Fruit fly (Drosophila melanogaster) whole organism, embryonic: ENCODE measurements around the gene Sec8.
A peak's percentile ranks its signal among the peaks of the same experiment; 100 is the strongest.

Experiments
- B-H2 ChIP-seq: fragments of 200-800 bp; sonication (Bioruptor generic); optimal IDR thresholded peaks from 2 replicates; lab custom pipeline; 2018; ENCODE audit warnings: missing biosample characterization, mild to moderate bottlenecking, missing genetic modification characterization
- CG11696 ChIP-seq: fragments of 200-800 bp; sonication (Bioruptor generic); IDR thresholded peaks from 2 replicates; pipeline ENCODE4 v1.3.6; 2022; ENCODE audit warnings: missing biosample characterization, missing genetic modification characterization
- CG12299 ChIP-seq: fragments of 200-800 bp; sonication (Bioruptor generic); optimal IDR thresholded peaks from 2 replicates; lab custom pipeline; 2018; ENCODE audit warnings: missing biosample characterization, mild to moderate bottlenecking, missing genetic modification characterization
- CG1529 ChIP-seq: fragments of 200-800 bp; sonication (Bioruptor generic); optimal IDR thresholded peaks from 3 replicates; lab custom pipeline; 2018; ENCODE audit warnings: missing biosample characterization, missing genetic modification characterization
- CG17186 ChIP-seq: fragments of 200-800 bp; sonication (Bioruptor generic); optimal IDR thresholded peaks from 3 replicates; lab custom pipeline; 2017; ENCODE audit warnings: missing biosample characterization, missing genetic modification reagents, missing genetic modification characterization
- CG18262 ChIP-seq: fragments of 200-800 bp; optimal IDR thresholded peaks from 3 replicates; lab custom pipeline; 2019; ENCODE audit warnings: missing biosample characterization, mild to moderate bottlenecking, missing genetic modification characterization, moderate library complexity
- CG1832 ChIP-seq: fragments of 200-800 bp; sonication (Bioruptor generic); optimal IDR thresholded peaks from 2 replicates; lab custom pipeline; 2017; ENCODE audit warnings: missing biosample characterization, mild to moderate bottlenecking, missing genetic modification characterization, inconsistent platforms
- CG18619 ChIP-seq: fragments of 200-800 bp; sonication (Bioruptor generic); optimal IDR thresholded peaks from 3 replicates; lab custom pipeline; 2017; ENCODE audit warnings: missing biosample characterization, mild to moderate bottlenecking, missing genetic modification characterization
- CG3065 ChIP-seq: fragments of 200-800 bp; sonication (Bioruptor generic); optimal IDR thresholded peaks from 2 replicates; lab custom pipeline; 2016; ENCODE audit warnings: missing biosample characterization, missing genetic modification characterization
- CG31224 ChIP-seq: fragments of 200-800 bp; sonication (Bioruptor generic); IDR thresholded peaks from 2 replicates; pipeline ENCODE4 v1.3.6; 2022; ENCODE audit warnings: missing biosample characterization, missing genetic modification characterization
- CG4282 ChIP-seq: fragments of 200-800 bp; sonication (Bioruptor generic); optimal IDR thresholded peaks from 2 replicates; lab custom pipeline; 2016; ENCODE audit warnings: missing biosample characterization, missing genetic modification characterization
- CG43689 ChIP-seq: fragments of 200-800 bp; sonication (Bioruptor generic); IDR thresholded peaks from 2 replicates; pipeline ENCODE4 v1.3.6; 2022; ENCODE audit warnings: missing biosample characterization, missing genetic modification characterization
- CG4730 ChIP-seq: fragments of 200-800 bp; sonication (Bioruptor generic); IDR thresholded peaks from 2 replicates; pipeline ENCODE4 v1.3.6; 2022; ENCODE audit warnings: missing biosample characterization, missing genetic modification characterization
- CG4820 ChIP-seq: fragments of 200-800 bp; sonication (Bioruptor generic); optimal IDR thresholded peaks from 3 replicates; lab custom pipeline; 2016; ENCODE audit warnings: missing biosample characterization, missing genetic modification characterization
- CG7963 ChIP-seq: fragments of 200-800 bp; sonication (Bioruptor generic); IDR thresholded peaks from 3 replicates; pipeline ENCODE4 v1.3.6; 2022; ENCODE audit warnings: missing biosample characterization, missing genetic modification characterization; ENCODE audit not compliant: partially characterized antibody
- CG7987 ChIP-seq: fragments of 200-800 bp; sonication (Bioruptor generic); optimal IDR thresholded peaks from 2 replicates; lab custom pipeline; 2018; ENCODE audit warnings: missing biosample characterization, mild to moderate bottlenecking, missing genetic modification characterization, moderate library complexity
- CkIIα-i1 ChIP-seq: fragments of 200-800 bp; sonication (Bioruptor generic); IDR thresholded peaks from 2 replicates; pipeline ENCODE4 v1.3.6; 2022; ENCODE audit warnings: missing biosample characterization, missing genetic modification characterization
- Fer1 ChIP-seq: fragments of 200-800 bp; sonication (Bioruptor generic); optimal IDR thresholded peaks from 2 replicates; lab custom pipeline; 2017; ENCODE audit warnings: missing biosample characterization, mild to moderate bottlenecking, missing genetic modification characterization
- Hmx ChIP-seq: fragments of 200-800 bp; sonication (Bioruptor generic); optimal IDR thresholded peaks from 2 replicates; lab custom pipeline; 2016; ENCODE audit warnings: missing biosample characterization, missing genetic modification characterization
- Med ChIP-seq: fragments of 200-800 bp; sonication (Bioruptor generic); peaks from one replicate; lab custom pipeline; 2016; ENCODE audit warnings: missing biosample characterization, missing genetic modification characterization, mild to moderate bottlenecking, inconsistent platforms, moderate library complexity
- NC2β ChIP-seq: fragments of 200-800 bp; sonication (Bioruptor generic); optimal IDR thresholded peaks from 2 replicates; lab custom pipeline; 2016; ENCODE audit warnings: missing biosample characterization, missing genetic modification characterization
- Ptx1 ChIP-seq: fragments of 200-800 bp; sonication (Bioruptor generic); IDR thresholded peaks from 2 replicates; pipeline ENCODE4 v1.3.6; 2022; ENCODE audit warnings: missing biosample characterization, missing genetic modification characterization
- Rfx ChIP-seq: fragments of 200-800 bp; sonication (Bioruptor generic); IDR thresholded peaks from 2 replicates; pipeline ENCODE4 v1.3.6; 2022; ENCODE audit warnings: missing biosample characterization, missing genetic modification characterization
- Scr ChIP-seq: fragments of 200-800 bp; sonication (Bioruptor generic); IDR thresholded peaks from 2 replicates; pipeline ENCODE4 v1.3.6; 2022; ENCODE audit warnings: missing biosample characterization, missing genetic modification characterization; ENCODE audit not compliant: partially characterized antibody
- Spps ChIP-seq: fragments of 200-800 bp; sonication (Bioruptor generic); optimal IDR thresholded peaks from 2 replicates; lab custom pipeline; 2018; ENCODE audit warnings: missing biosample characterization, mild to moderate bottlenecking, missing genetic modification characterization
- Sry-δ ChIP-seq: fragments of 200-800 bp; sonication (Bioruptor generic); optimal IDR thresholded peaks from 2 replicates; lab custom pipeline; 2016; ENCODE audit warnings: missing biosample characterization, missing genetic modification characterization
- Usf ChIP-seq: fragments of 200-800 bp; sonication (Bioruptor generic); optimal IDR thresholded peaks from 2 replicates; lab custom pipeline; 2017; ENCODE audit warnings: missing genotype, missing biosample characterization, missing genetic modification characterization
- Xrp1 ChIP-seq: fragments of 200-800 bp; sonication (Bioruptor generic); IDR thresholded peaks from 2 replicates; pipeline ENCODE4 v1.3.6; 2022; ENCODE audit warnings: missing biosample characterization, missing genetic modification characterization
- ab ChIP-seq: fragments of 200-800 bp; sonication (Bioruptor generic); optimal IDR thresholded peaks from 2 replicates; lab custom pipeline; 2016; ENCODE audit warnings: missing biosample characterization, missing genetic modification characterization
- ato ChIP-seq: fragments of 200-800 bp; sonication (Bioruptor generic); IDR thresholded peaks from 2 replicates; pipeline ENCODE4 v1.3.6; 2022; ENCODE audit warnings: missing biosample characterization, missing genetic modification characterization; ENCODE audit not compliant: partially characterized antibody
- bcd ChIP-seq: fragments of 200-800 bp; sonication (Bioruptor generic); optimal IDR thresholded peaks from 2 replicates; lab custom pipeline; 2017; ENCODE audit warnings: missing biosample characterization, mild to moderate bottlenecking, missing genetic modification characterization
- btn ChIP-seq: fragments of 200-800 bp; sonication (Bioruptor generic); optimal IDR thresholded peaks from 2 replicates; lab custom pipeline; 2016; ENCODE audit warnings: missing biosample characterization, missing genetic modification characterization
- chinmo ChIP-seq: fragments of 200-800 bp; sonication (Bioruptor generic); IDR thresholded peaks from 4 replicates; pipeline ENCODE4 v1.3.6; 2022; ENCODE audit warnings: missing biosample characterization, missing genetic modification characterization; ENCODE audit not compliant: partially characterized antibody
- chn ChIP-seq: fragments of 200-800 bp; sonication (Bioruptor generic); optimal IDR thresholded peaks from 2 replicates; lab custom pipeline; 2016; ENCODE audit warnings: missing biosample characterization, missing genetic modification characterization
- dimm ChIP-seq: fragments of 200-800 bp; sonication (Bioruptor generic); IDR thresholded peaks from 2 replicates; pipeline ENCODE4 v1.3.6; 2022; ENCODE audit warnings: missing biosample characterization, missing genetic modification characterization
- dysf ChIP-seq: fragments of 200-800 bp; sonication (Bioruptor generic); IDR thresholded peaks from 3 replicates; pipeline ENCODE4 v1.3.6; 2022; ENCODE audit warnings: missing biosample characterization, missing genetic modification characterization
- gcm ChIP-seq: fragments of 200-800 bp; sonication (Bioruptor generic); optimal IDR thresholded peaks from 2 replicates; lab custom pipeline; 2019; ENCODE audit warnings: missing biosample characterization, mild to moderate bottlenecking, missing genetic modification characterization, moderate library complexity
- grn ChIP-seq: fragments of 200-800 bp; sonication (Bioruptor generic); optimal IDR thresholded peaks from 3 replicates; lab custom pipeline; 2017; ENCODE audit warnings: missing biosample characterization, missing genetic modification characterization
- gsb-n ChIP-seq: fragments of 200-800 bp; sonication (Bioruptor generic); optimal IDR thresholded peaks from 3 replicates; lab custom pipeline; 2018; ENCODE audit warnings: missing biosample characterization, mild to moderate bottlenecking, missing genetic modification characterization
- hb ChIP-seq: fragments of 200-800 bp; sonication (Bioruptor generic); IDR thresholded peaks from 3 replicates; pipeline ENCODE4 v1.3.6; 2022; ENCODE audit warnings: missing biosample characterization, missing genetic modification characterization; ENCODE audit not compliant: partially characterized antibody
- ind ChIP-seq: fragments of 200-800 bp; sonication (Bioruptor generic); optimal IDR thresholded peaks from 3 replicates; lab custom pipeline; 2016; ENCODE audit warnings: missing biosample characterization, missing genetic modification characterization
- inv ChIP-seq: fragments of 200-800 bp; sonication (Bioruptor generic); IDR thresholded peaks from 2 replicates; pipeline ENCODE4 v1.3.6; 2022; ENCODE audit warnings: missing biosample characterization, missing genetic modification characterization; ENCODE audit not compliant: partially characterized antibody
- jumu ChIP-seq: fragments of 200-800 bp; sonication (Bioruptor generic); optimal IDR thresholded peaks from 3 replicates; lab custom pipeline; 2016; ENCODE audit warnings: missing biosample characterization, missing genetic modification characterization
- kni ChIP-seq: fragments of 200-800 bp; sonication (Bioruptor generic); optimal IDR thresholded peaks from 3 replicates; lab custom pipeline; 2017; ENCODE audit warnings: mild to moderate bottlenecking, missing biosample characterization, missing genetic modification reagents, missing genetic modification characterization
- odd ChIP-seq: fragments of 200-800 bp; sonication (Bioruptor generic); optimal IDR thresholded peaks from 2 replicates; lab custom pipeline; 2017; ENCODE audit warnings: missing biosample characterization, mild to moderate bottlenecking, missing genetic modification characterization
- ranshi ChIP-seq: fragments of 200-800 bp; sonication (Bioruptor generic); IDR thresholded peaks from 2 replicates; pipeline ENCODE4 v1.3.6; 2022; ENCODE audit warnings: missing biosample characterization, missing genetic modification characterization
- row ChIP-seq: fragments of 200-800 bp; sonication (Bioruptor generic); IDR thresholded peaks from 3 replicates; pipeline ENCODE4 v1.3.6; 2022; ENCODE audit warnings: missing biosample characterization, missing genetic modification characterization
- salm ChIP-seq: fragments of 200-800 bp; sonication (Bioruptor generic); optimal IDR thresholded peaks from 2 replicates; lab custom pipeline; 2018; ENCODE audit warnings: missing biosample characterization, mild to moderate bottlenecking, missing genetic modification characterization
- tup ChIP-seq: fragments of 200-800 bp; sonication (Bioruptor generic); optimal IDR thresholded peaks from 2 replicates; lab custom pipeline; 2016; ENCODE audit warnings: missing biosample characterization, mild to moderate bottlenecking, missing genetic modification characterization, moderate library complexity
- unpg ChIP-seq: fragments of 200-800 bp; sonication (Bioruptor generic); optimal IDR thresholded peaks from 3 replicates; lab custom pipeline; 2018; ENCODE audit warnings: missing biosample characterization, mild to moderate bottlenecking, missing genetic modification characterization, moderate library complexity
- z ChIP-seq: fragments of 200-800 bp; sonication (Bioruptor generic); IDR thresholded peaks from 3 replicates; pipeline ENCODE4 v1.3.6; 2022; ENCODE audit warnings: missing biosample characterization, missing genetic modification characterization

The Sec8 gene

dm6 chr3R:5791497-5791896 is 32.7 kb upstream of the Sec8 start, which contains the start of gene Hpf1 (continued):
- TF ChIP-seq ranshi (peak; percentile 98), Fer1 (GFP tag; lab: Kevin White, UChicago) (peak; percentile 99), ab (GFP tag; lab: Kevin White, UChicago) (peak; percentile 96), CG11696 (GFP tag; lab: Robert Waterston, UW) (peak; percentile 90), btn (GFP tag; lab: Kevin White, UChicago) (peak; percentile 95), ind (GFP tag; lab: Kevin White, UChicago) (peak; percentile 99), dimm (GFP tag; lab: Robert Waterston, UW) (peak; percentile 92), CG3065 (GFP tag; lab: Kevin White, UChicago) (peak; percentile 98), bcd (GFP tag; lab: Kevin White, UChicago) (peak; percentile 98), NC2β (peak; percentile 98), grn (GFP tag; lab: Kevin White, UChicago) (no peak), Xrp1 (peak; percentile 99), inv (GFP tag; lab: Robert Waterston, UW) (no peak), Scr (GFP tag; lab: Robert Waterston, UW) (peak; percentile 23; the same call in 1 of the 2 replicates), gsb-n (tag; lab: Kevin White, UChicago) (peak; percentile 96), CG17186 (GFP tag; lab: Kevin White, UChicago) (peak; percentile 90), dysf (GFP tag; lab: Robert Waterston, UW) (peak; percentile 99), gcm (GFP tag; lab: Kevin White, UChicago) (peak; percentile 97), salm (tag; lab: Kevin White, UChicago) (peak; percentile 97), tup (GFP tag; lab: Kevin White, UChicago) (peak; percentile 96), CG4820 (peak; percentile 97), CG1832 (GFP tag; lab: Kevin White, UChicago) (no peak), jumu (GFP tag; lab: Kevin White, UChicago) (peak; percentile 98), chinmo (GFP tag; lab: Robert Waterston, UW) (peak; percentile 92; the same call in 2 of the 4 replicates), CG31224 (GFP tag; lab: Robert Waterston, UW) (peak; percentile 95), row (GFP tag; lab: Robert Waterston, UW) (peak; percentile 99), CG43689 (peak; percentile 94), Hmx (peak; percentile 95), Usf (GFP tag; lab: Kevin White, UChicago) (peak; percentile 95), Rfx (peak; percentile 99), Med (GFP tag; lab: Kevin White, UChicago) (peak; percentile 100), Sry-δ (GFP tag; lab: Kevin White, UChicago) (peak; percentile 81), hb (no peak), unpg (GFP tag; lab: Kevin White, UChicago) (peak; percentile 99), CG18619 (GFP tag; lab: Kevin White, UChicago) (peak; percentile 98), z (GFP tag; lab: Robert Waterston, UW) (peak; percentile 53; the same call in 1 of the 3 replicates), CG4730 (GFP tag; lab: Robert Waterston, UW) (peak; percentile 96), kni (GFP tag; lab: Kevin White, UChicago) (peak; percentile 68), CG1529 (peak; percentile 94), CG4282 (GFP tag; lab: Kevin White, UChicago) (peak; percentile 97), chn (peak; percentile 99), odd (peak; percentile 96), CG18262 (tag; lab: Kevin White, UChicago) (peak; percentile 98), CG7963 (GFP tag; lab: Robert Waterston, UW) (no peak), Spps (tag; lab: Kevin White, UChicago) (peak; percentile 94), B-H2 (GFP tag; lab: Kevin White, UChicago) (peak; percentile 97), Ptx1 (GFP tag; lab: Robert Waterston, UW) (peak; percentile 99), CG7987 (GFP tag; lab: Kevin White, UChicago) (peak; percentile 95), ato (GFP tag; lab: Robert Waterston, UW) (no peak), CkIIα-i1 (peak; percentile 81; the same call in 1 of the 2 replicates), CG12299 (tag; lab: Kevin White, UChicago) (peak; percentile 97)
